Fruit fly (Drosophila melanogaster): Measurements from ENCODE around the gene Pli.

dm6 chr3R:23869965-23870364 lies 19.9 kb downstream of the Pli start:
- TF ChIP-seq TFAM (GFP tag; optimal IDR thresholded peaks at IDR 0.05) (no peak), CG2120 (GFP tag; optimal IDR thresholded peaks at IDR 0.05) (no peak), CG10366 (GFP tag; IDR thresholded peaks at IDR 0.05) (no peak), Camta (GFP tag; optimal IDR thresholded peaks at IDR 0.05) (no peak), Gug (GFP tag; IDR thresholded peaks at IDR 0.05) (no peak), hkb (optimal IDR thresholded peaks at IDR 0.05) (no peak), hkb (GFP tag; IDR thresholded peaks at IDR 0.05) (no peak)

All from whole organism, embryonic.